Worm (Caenorhabditis elegans) whole organism, young adult: ENCODE results near the gene somi-1.

Source experiments
- B0035.1 ChIP-seq: sonication (generic microtip); optimal IDR thresholded peaks from 2 replicates; lab custom pipeline; 2016; ENCODE audit warnings: missing genetic modification characterization, mild to moderate bottlenecking, missing compliant biosample characterization, missing genotype, missing genetic modification reagents
- F23B12.7 ChIP-seq: sonication (generic microtip); optimal IDR thresholded peaks from 2 replicates; lab custom pipeline; 2017; ENCODE audit warnings: missing genetic modification characterization, mild to moderate bottlenecking, missing compliant biosample characterization, antibody characterized with exemption, moderate library complexity; ENCODE audit not compliant: insufficient read depth
- F39B2.1 ChIP-seq: fragments of 200-800 bp; sonication (Bioruptor generic); IDR thresholded peaks from 2 replicates; pipeline ENCODE4 v1.3.6; 2022; ENCODE audit warnings: missing genetic modification reagents, missing genetic modification characterization, missing compliant biosample characterization
- K11D2.4 ChIP-seq: fragments of 200-800 bp; sonication (Bioruptor generic); IDR thresholded peaks from 2 replicates; pipeline ENCODE4 v1.3.6; 2022; ENCODE audit warnings: missing genetic modification reagents, missing genetic modification characterization, missing compliant biosample characterization
- K12H6.12 ChIP-seq: fragments of 200-800 bp; sonication (Bioruptor generic); optimal IDR thresholded peaks from 2 replicates; lab custom pipeline; 2018; ENCODE audit warnings: mild to moderate bottlenecking, missing genetic modification characterization, missing compliant biosample characterization
- Y53F4B.3 ChIP-seq: fragments of 200-800 bp; sonication (Bioruptor generic); IDR thresholded peaks from 2 replicates; pipeline ENCODE4 v1.3.6; 2022; ENCODE audit warnings: missing genetic modification reagents, missing genetic modification characterization, missing compliant biosample characterization
- Y56A3A.18 ChIP-seq: fragments of 200-800 bp; sonication (Bioruptor generic); IDR thresholded peaks from 2 replicates; pipeline ENCODE4 v1.3.6; 2022; ENCODE audit warnings: missing genetic modification reagents, missing genetic modification characterization, missing compliant biosample characterization
- ama-1 ChIP-seq, 3 experiments: fragments of 150-350 bp in 1 of 3; sonication (generic microtip) in 2 of 3; optimal IDR thresholded peaks; 2 replicates each; lab custom pipeline; 2014 to 2018; ENCODE audit warnings: missing biosample characterization in 2 of 3, missing genetic modification characterization in 2 of 3, missing genetic modification reagents in 2 of 3
- aptf-2 ChIP-seq: fragments of 200-800 bp; sonication (Bioruptor generic); conservative IDR thresholded peaks from 2 replicates; pipeline ENCODE4 v1.3.6; 2022; ENCODE audit warnings: missing genetic modification reagents, missing genetic modification characterization, missing compliant biosample characterization
- atf-7 ChIP-seq: sonication (generic microtip); optimal IDR thresholded peaks from 2 replicates; lab custom pipeline; 2017; ENCODE audit warnings: mild to moderate bottlenecking, missing genetic modification characterization, missing compliant biosample characterization
- attf-5 ChIP-seq: fragments of 200-800 bp; sonication (Bioruptor generic); optimal IDR thresholded peaks from 2 replicates; lab custom pipeline; 2018; ENCODE audit warnings: mild to moderate bottlenecking, missing genetic modification characterization, missing compliant biosample characterization
- bed-1 ChIP-seq: fragments of 200-800 bp; sonication (Bioruptor generic); IDR thresholded peaks from 2 replicates; pipeline ENCODE4 v1.3.6; 2022; ENCODE audit warnings: missing genetic modification reagents, missing genetic modification characterization, missing compliant biosample characterization
- cebp-1 ChIP-seq, 2 experiments: fragments of 200-800 bp in 1 of 2; sonication (Bioruptor generic) in 1 of 2; sonication (generic microtip) in 1 of 2; IDR thresholded peaks in 1 of 2; optimal IDR thresholded peaks in 1 of 2; 2 replicates each; pipeline versions ENCODE4 v1.3.6 to Lab custom; 2017 to 2022; ENCODE audit warnings: missing compliant biosample characterization in 2 of 2, missing genetic modification characterization in 2 of 2, mild to moderate bottlenecking in 1 of 2, missing genetic modification reagents in 1 of 2, moderate library complexity in 1 of 2
- ceh-27 ChIP-seq: fragments of 200-800 bp; sonication (Bioruptor generic); optimal IDR thresholded peaks from 2 replicates; lab custom pipeline; 2018; ENCODE audit warnings: mild to moderate bottlenecking, missing genetic modification characterization, moderate library complexity, missing compliant biosample characterization
- dox-1 ChIP-seq: fragments of 200-800 bp; sonication (Bioruptor generic); IDR thresholded peaks from 2 replicates; pipeline ENCODE4 v1.3.6; 2022; ENCODE audit warnings: missing genetic modification reagents, missing genetic modification characterization, missing compliant biosample characterization
- dpl-1 ChIP-seq: fragments of 150-350 bp; optimal IDR thresholded peaks from 2 replicates; lab custom pipeline; 2014; ENCODE audit warnings: missing biosample characterization, missing genetic modification reagents, missing genetic modification characterization
- egl-44 ChIP-seq: fragments of 200-800 bp; sonication (Bioruptor generic); IDR thresholded peaks from 2 replicates; pipeline ENCODE4 v1.3.6; 2022; ENCODE audit warnings: missing genetic modification reagents, missing genetic modification characterization, missing compliant biosample characterization
- egrh-3 ChIP-seq: fragments of 200-800 bp; sonication (Bioruptor generic); IDR thresholded peaks from 2 replicates; pipeline ENCODE4 v1.3.6; 2022; ENCODE audit warnings: missing genetic modification reagents, missing genetic modification characterization, missing compliant biosample characterization
- hmg-20 ChIP-seq: fragments of 200-800 bp; sonication (Bioruptor generic); IDR thresholded peaks from 2 replicates; pipeline ENCODE4 v1.3.6; 2022; ENCODE audit warnings: missing genetic modification reagents, missing genetic modification characterization, missing compliant biosample characterization
- hsf-1 ChIP-seq: fragments of 200-800 bp; sonication (Bioruptor generic); IDR thresholded peaks from 2 replicates; pipeline ENCODE4 v1.3.6; 2022; ENCODE audit warnings: missing genetic modification reagents, missing genetic modification characterization, missing compliant biosample characterization
- let-526 ChIP-seq: fragments of 200-800 bp; sonication (Bioruptor generic); IDR thresholded peaks from 2 replicates; pipeline ENCODE4 v1.3.6; 2022; ENCODE audit warnings: missing genetic modification reagents, missing genetic modification characterization, missing compliant biosample characterization
- lin-26 ChIP-seq: fragments of 200-800 bp; sonication (Bioruptor generic); IDR thresholded peaks from 2 replicates; pipeline ENCODE4 v1.3.6; 2022; ENCODE audit warnings: missing genetic modification reagents, missing genetic modification characterization, missing compliant biosample characterization
- lin-40 ChIP-seq: sonication (generic microtip); optimal IDR thresholded peaks from 2 replicates; lab custom pipeline; 2016; ENCODE audit warnings: missing genetic modification characterization, mild to moderate bottlenecking, missing compliant biosample characterization, missing genotype, missing genetic modification reagents
- lin-54 ChIP-seq: fragments of 200-800 bp; sonication (Bioruptor generic); optimal IDR thresholded peaks from 2 replicates; lab custom pipeline; 2018; ENCODE audit warnings: mild to moderate bottlenecking, missing genetic modification characterization, missing compliant biosample characterization
- madf-10 ChIP-seq: sonication (generic microtip); optimal IDR thresholded peaks from 2 replicates; lab custom pipeline; 2016; ENCODE audit warnings: mild to moderate bottlenecking, missing genetic modification characterization, missing compliant biosample characterization
- mes-4 ChIP-seq: sonication (generic microtip); optimal IDR thresholded peaks from 2 replicates; lab custom pipeline; 2016; ENCODE audit warnings: missing genotype, missing genetic modification characterization, missing compliant biosample characterization
- nfya-1 ChIP-seq: sonication (generic microtip); optimal IDR thresholded peaks from 2 replicates; lab custom pipeline; 2017; ENCODE audit warnings: antibody characterized with exemption, missing compliant biosample characterization, missing genetic modification characterization, borderline replicate concordance; ENCODE audit not compliant: insufficient read depth
- nhr-80 ChIP-seq: sonication (generic microtip); optimal IDR thresholded peaks from 2 replicates; lab custom pipeline; 2016; ENCODE audit warnings: missing genetic modification characterization, missing compliant biosample characterization
- rec-8 ChIP-seq, 2 experiments: sonication (generic microtip); optimal IDR thresholded peaks; 2 replicates each; lab custom pipeline; 2016; ENCODE audit warnings: mild to moderate bottlenecking in 2 of 2, missing genetic modification characterization in 2 of 2, missing genetic modification reagents in 2 of 2, missing genotype in 2 of 2, missing biosample characterization in 1 of 2, missing compliant biosample characterization in 1 of 2, moderate library complexity in 1 of 2
- sdz-38 ChIP-seq: sonication (generic microtip); optimal IDR thresholded peaks from 2 replicates; lab custom pipeline; 2016; ENCODE audit warnings: missing genotype, missing genetic modification characterization, missing compliant biosample characterization
- tbp1 ChIP-seq: fragments of 200-800 bp; sonication (Bioruptor generic); optimal IDR thresholded peaks from 2 replicates; lab custom pipeline; 2018; ENCODE audit warnings: mild to moderate bottlenecking, missing genetic modification characterization, missing compliant biosample characterization
- tbx-9 ChIP-seq: sonication (generic microtip); optimal IDR thresholded peaks from 2 replicates; lab custom pipeline; 2016; ENCODE audit warnings: borderline replicate concordance, missing genetic modification characterization, inconsistent platforms, missing compliant biosample characterization
- zfh-2 ChIP-seq: fragments of 200-800 bp; sonication (Bioruptor generic); conservative IDR thresholded peaks from 2 replicates; pipeline ENCODE4 v1.3.6; 2022; ENCODE audit warnings: missing genetic modification reagents, missing genetic modification characterization, missing compliant biosample characterization
- ztf-18 ChIP-seq: sonication (generic microtip); optimal IDR thresholded peaks from 2 replicates; lab custom pipeline; 2016; ENCODE audit warnings: missing genotype, mild to moderate bottlenecking, missing genetic modification characterization, missing compliant biosample characterization
- ztf-22 ChIP-seq: fragments of 200-800 bp; sonication (Bioruptor generic); optimal IDR thresholded peaks from 2 replicates; lab custom pipeline; 2018; ENCODE audit warnings: mild to moderate bottlenecking, missing genetic modification characterization, moderate library complexity, missing compliant biosample characterization
- ztf-26 ChIP-seq: sonication (generic microtip); optimal IDR thresholded peaks from 2 replicates; lab custom pipeline; 2017; ENCODE audit warnings: missing genetic modification characterization, missing compliant biosample characterization

The somi-1 gene

DNA sequence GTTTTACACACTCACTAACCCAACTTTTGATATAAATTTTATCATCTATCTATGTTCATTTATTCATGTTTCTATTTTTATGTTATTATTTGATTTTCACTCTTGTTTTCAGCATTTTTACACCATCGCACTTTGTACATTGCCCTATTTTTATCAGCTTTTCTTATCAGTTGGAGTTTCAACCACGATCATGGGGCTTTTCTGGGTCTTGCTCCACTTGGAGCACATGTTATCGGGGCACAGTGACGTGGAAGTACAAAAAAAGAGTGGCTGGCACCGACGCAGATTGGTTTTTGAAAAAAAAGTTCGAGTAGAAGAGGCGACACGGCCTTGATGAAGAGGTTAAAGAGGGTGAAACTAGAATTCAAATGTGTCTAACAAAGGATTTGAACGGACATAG is 14.1 kb downstream of the somi-1 start (continued):
- TF ChIP-seq tbp1 (GFP tag; lab: Kevin White, UChicago) = no peak
- no peak for TF ChIP-seq madf-10 (tag; lab: Kevin White, UChicago)
- TF ChIP-seq dpl-1 = no peak
- no peak for TF ChIP-seq Y56A3A.18 (GFP tag; lab: Robert Waterston, UW)
- TF ChIP-seq egrh-3 (GFP tag; lab: Robert Waterston, UW) = no peak
- TF ChIP-seq rec-8 (tag; optimal IDR thresholded peaks at IDR 0.05; lab: Kevin White, UChicago) = no peak
- TF ChIP-seq mes-4 (tag; lab: Kevin White, UChicago) = no peak

DNA sequence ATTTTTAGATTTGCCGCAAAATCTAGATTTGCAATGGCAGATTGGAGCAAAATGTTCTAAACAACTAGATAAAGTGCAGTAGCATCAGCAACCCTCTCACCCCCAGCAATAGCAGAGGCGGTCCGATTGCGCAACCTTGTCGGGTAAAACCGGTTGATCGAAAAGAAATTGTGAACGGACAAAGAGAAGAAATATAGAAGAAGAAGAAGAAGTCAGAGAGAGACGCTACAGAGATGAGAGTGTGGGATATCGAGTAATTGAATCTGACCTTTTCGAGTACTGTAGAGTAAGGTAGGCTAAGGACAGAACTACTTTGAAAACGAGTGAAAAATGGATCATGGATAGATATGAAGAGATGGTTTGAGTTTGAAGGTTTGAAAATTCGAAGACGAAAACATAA is 15.3 kb downstream of the somi-1 start:
- TF ChIP-seq cebp-1 (GFP tag; IDR thresholded peaks at IDR 0.05; lab: Robert Waterston, UW) (no peak), cebp-1 (tag; optimal IDR thresholded peaks at IDR 0.05; lab: Kevin White, UChicago) (peak; percentile 19), attf-5 (GFP tag; lab: Kevin White, UChicago) (no peak), F39B2.1 (GFP tag; lab: Robert Waterston, UW) (no peak), ztf-18 (no peak), F23B12.7 (no peak)
- TF ChIP-seq, all 124 proteins: peak for 1

DNA sequence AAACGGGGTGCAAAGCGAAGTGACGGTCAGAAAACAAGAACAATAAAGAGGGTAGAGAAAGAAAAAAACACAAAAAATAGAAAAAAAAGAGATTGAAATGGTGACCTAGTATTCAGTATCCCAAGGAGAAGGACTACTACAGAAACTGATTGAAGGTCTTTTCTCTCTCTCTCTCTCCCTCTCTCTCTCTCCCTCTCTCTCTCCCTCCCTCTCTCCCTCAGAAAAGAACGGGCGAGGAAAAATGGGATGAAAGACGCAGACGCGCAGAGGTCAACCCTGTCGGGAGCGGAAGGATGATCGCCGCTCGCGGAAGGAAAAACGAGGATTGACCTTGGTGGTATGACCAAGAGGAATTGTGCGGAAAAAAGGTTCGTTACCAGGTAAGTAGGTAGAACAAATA is 16.7 kb downstream of the somi-1 start:
- TF ChIP-seq aptf-2 (GFP tag; lab: Robert Waterston, UW) (no peak), Y53F4B.3 (GFP tag; lab: Robert Waterston, UW) (no peak), tbx-9 (tag; lab: Kevin White, UChicago) (no peak), nhr-80 (tag; lab: Kevin White, UChicago) (peak; percentile 17), dox-1 (GFP tag; lab: Robert Waterston, UW) (peak; percentile 50; the same call in 1 of the 2 replicates), zfh-2 (GFP tag; lab: Robert Waterston, UW) (peak; percentile 89), egrh-3 (GFP tag; lab: Robert Waterston, UW) (peak; percentile 63)

DNA sequence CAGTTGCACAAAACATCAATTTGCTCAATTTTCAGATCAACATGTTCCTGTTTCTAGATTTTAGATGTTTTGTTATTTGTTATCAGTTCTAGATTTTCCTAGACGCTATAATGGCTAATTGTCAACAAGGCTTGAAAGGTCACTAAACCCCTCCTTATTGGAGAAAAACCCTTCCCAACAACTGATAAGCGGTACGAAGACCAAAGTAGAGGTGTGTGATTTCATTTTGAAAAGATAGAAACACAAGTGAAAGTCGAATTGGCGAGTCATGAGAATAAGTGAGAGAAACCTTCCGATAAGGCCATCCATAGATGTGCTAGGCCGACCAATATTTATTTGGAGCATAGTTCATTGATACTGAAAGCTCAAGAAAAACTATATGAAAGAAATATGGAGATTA is 17.6 kb downstream of the somi-1 start:
- TF ChIP-seq nhr-80 (tag; lab: Kevin White, UChicago) (peak; percentile 86), cebp-1 (GFP tag; IDR thresholded peaks at IDR 0.05; lab: Robert Waterston, UW) (no peak), cebp-1 (tag; optimal IDR thresholded peaks at IDR 0.05; lab: Kevin White, UChicago) (peak; percentile 21), ztf-18 (no peak), egl-44 (0 out of 2 replicates have a peak, but pooled peaks have one; percentile 25), madf-10 (tag; lab: Kevin White, UChicago) (peak; percentile 6), mes-4 (tag; lab: Kevin White, UChicago) (no peak), sdz-38 (no peak), atf-7 (peak; percentile 41)
- TF ChIP-seq, all 124 proteins: peak for 5

DNA sequence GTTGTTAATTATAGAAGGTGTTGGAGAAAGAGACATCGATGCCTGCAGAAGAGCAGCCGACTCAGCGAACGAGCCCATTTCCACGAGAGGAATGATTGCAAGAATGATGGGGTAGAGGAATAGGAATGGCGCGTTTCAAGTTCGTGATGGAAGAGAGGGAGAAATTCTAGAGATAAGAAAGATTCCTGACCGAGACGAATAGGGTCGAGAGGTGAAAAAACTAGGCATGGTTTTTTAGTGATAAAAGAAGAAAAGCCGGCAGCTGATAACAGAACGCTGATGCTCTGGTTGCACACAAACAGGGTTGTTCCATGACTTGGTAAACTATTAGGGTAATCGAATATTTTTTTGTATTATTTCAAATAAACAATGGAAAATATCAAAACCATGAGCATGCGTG is 18.4 kb downstream of the somi-1 start:
- TF ChIP-seq K11D2.4 (GFP tag; lab: Robert Waterston, UW) (no peak), bed-1 (GFP tag; lab: Robert Waterston, UW) (no peak), egl-44 (0 out of 2 replicates have a peak, but pooled peaks have one; percentile 59), B0035.1 (tag; lab: Kevin White, UChicago) (no peak), lin-54 (no peak), zfh-2 (GFP tag; lab: Robert Waterston, UW) (peak; percentile 50; the same call in 1 of the 2 replicates), egrh-3 (GFP tag; lab: Robert Waterston, UW) (no peak), nhr-80 (tag; lab: Kevin White, UChicago) (peak; percentile 97), dox-1 (GFP tag; lab: Robert Waterston, UW) (peak; percentile 64), cebp-1 (GFP tag; IDR thresholded peaks at IDR 0.05; lab: Robert Waterston, UW) (no peak), cebp-1 (tag; optimal IDR thresholded peaks at IDR 0.05; lab: Kevin White, UChicago) (peak; percentile 13), hsf-1 (GFP tag; lab: Robert Waterston, UW) (no peak), ztf-22 (GFP tag; lab: Kevin White, UChicago) (peak; percentile 52)

DNA sequence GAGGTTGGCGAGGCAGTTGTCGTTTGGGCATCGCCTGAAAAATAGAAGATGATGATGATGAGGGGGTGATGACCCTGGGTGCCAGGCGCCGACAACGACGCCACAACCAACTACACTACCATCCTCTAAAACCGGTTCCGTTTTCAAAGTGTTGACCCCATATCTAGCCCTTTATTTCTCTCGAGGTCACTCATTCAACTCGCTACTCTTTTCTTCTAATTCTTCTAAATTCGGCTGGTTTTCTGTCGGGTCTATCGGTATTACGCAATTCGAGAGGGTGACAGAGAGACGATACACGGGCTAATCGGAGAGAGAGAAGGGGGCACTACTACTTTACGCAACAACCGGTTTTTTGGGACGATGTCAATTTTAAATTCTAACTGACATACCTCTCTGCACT is 19.9 kb downstream of the somi-1 start:
- TF ChIP-seq K12H6.12 (tag; lab: Kevin White, UChicago) = no peak
- TF ChIP-seq hmg-20 (GFP tag; lab: Robert Waterston, UW) = no peak
- peak; percentile 64 for TF ChIP-seq ceh-27
- TF ChIP-seq ztf-26 (tag; lab: Kevin White, UChicago) = peak; percentile 48
- TF ChIP-seq cebp-1 (GFP tag; IDR thresholded peaks at IDR 0.05; lab: Robert Waterston, UW) = no peak
- peak; percentile 81 for TF ChIP-seq cebp-1 (tag; optimal IDR thresholded peaks at IDR 0.05; lab: Kevin White, UChicago)
- no peak for TF ChIP-seq ama-1 (optimal IDR thresholded peaks at IDR 0.05; lab: Kevin White, UChicago)
- TF ChIP-seq ama-1 (GFP tag; optimal IDR thresholded peaks at IDR 0.05; lab: Kevin White, UChicago) = no peak
- TF ChIP-seq lin-40 = peak; percentile 49
- TF ChIP-seq lin-26 (GFP tag; lab: Robert Waterston, UW) = peak; percentile 21; the same call in 1 of the 2 replicates
- no peak for TF ChIP-seq let-526 (GFP tag; lab: Robert Waterston, UW)
- no peak for TF ChIP-seq nfya-1 (tag; lab: Kevin White, UChicago)
- TF ChIP-seq, all 124 proteins: peak for 5
